Worm (Caenorhabditis elegans): ENCODE results near the gene srbc-3.

DNA sequence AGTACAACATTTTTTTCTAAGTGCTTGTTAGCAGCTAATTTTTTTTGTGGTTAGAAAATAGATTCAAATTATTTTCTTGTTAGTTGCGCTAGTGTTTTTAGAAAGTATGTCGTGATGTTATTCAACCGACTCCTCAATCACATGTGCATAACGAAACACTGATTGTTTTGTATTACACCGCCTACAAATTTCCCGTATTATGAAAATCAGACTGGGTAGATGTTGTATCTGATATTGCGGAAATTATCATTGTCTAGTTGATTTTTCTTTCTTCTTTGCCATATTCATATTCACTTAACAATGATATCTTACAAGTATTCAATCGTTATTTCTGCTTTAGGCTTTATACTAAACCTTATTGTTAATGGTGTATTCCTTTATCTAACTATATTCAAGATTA is 43.0 kb downstream of the srbc-3 start, which contains the start of gene str-63:
- TF ChIP-seq sptf-2 (GFP tag; optimal IDR thresholded peaks at IDR 0.05) (no peak), nhr-80 (tag; optimal IDR thresholded peaks at IDR 0.05) (no peak)
